Worm (Caenorhabditis elegans): Measurements from ENCODE around the gene fnta-1.

Gene fnta-1

DNA sequence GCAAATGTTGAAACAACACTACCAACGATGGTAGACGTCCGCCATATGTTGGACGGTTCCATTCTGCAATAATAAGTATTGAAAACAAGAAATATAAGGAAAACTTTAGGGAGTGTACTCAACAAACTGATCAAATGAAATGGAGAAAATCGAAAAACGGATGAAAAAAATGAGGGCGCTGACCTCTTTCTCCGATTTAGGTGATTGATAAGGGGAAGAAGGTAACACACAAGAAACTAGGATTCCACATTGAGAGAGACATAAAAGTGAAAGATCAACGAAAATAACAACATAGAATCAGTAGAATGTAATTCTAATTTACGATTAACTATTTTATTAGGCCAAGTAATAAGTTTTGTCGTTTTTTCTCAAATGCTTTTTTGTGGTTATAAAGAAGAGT is 19.0 kb upstream of the fnta-1 start, which contains the start of gene dpy-9:
dpy-9 (minus strand) TSS at position 63 of the 400 bp plus-strand sequence.
- TF ChIP-seq blmp-1 (tag; optimal IDR thresholded peaks at IDR 0.05) (peak; percentile 96), elt-3 (tag; optimal IDR thresholded peaks at IDR 0.05) (peak in 1 of 6 experiments; percentile 50), zip-4 (GFP tag; optimal IDR thresholded peaks at IDR 0.05) (no peak)

DNA sequence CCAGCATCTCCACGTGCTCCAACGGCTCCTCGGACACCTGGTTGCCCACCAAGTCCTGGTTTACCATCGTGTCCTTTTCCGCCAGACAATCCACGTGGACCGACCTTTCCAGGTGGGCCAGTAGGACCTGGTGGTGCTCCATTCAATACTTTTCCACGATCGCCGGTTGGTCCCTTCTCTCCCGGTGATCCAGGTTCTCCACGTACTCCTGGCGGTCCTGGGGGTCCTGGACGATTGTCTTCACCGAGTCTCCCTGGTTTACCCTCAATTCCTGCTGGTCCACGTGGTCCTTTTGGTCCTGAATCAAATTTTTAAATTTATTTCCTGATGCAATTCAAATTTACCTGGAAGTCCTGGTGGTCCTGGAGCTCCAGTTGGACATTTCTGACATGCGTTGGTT is 18.3 kb upstream of the fnta-1 start:
- no peak for TF ChIP-seq fkh-8 (tag; optimal IDR thresholded peaks at IDR 0.05)
- TF ChIP-seq mep-1 (tag; optimal IDR thresholded peaks at IDR 0.05), result no peak
- TF ChIP-seq ztf-11 (tag; optimal IDR thresholded peaks at IDR 0.05), result no peak
- TF ChIP-seq hlh-17 (GFP tag; optimal IDR thresholded peaks at IDR 0.05; ENCODE audit: borderline replicate concordance), result no peak
- no peak for TF ChIP-seq ama-1 (optimal IDR thresholded peaks at IDR 0.05)
- TF ChIP-seq C34B4.2 (tag; optimal IDR thresholded peaks at IDR 0.05), result no peak
- no peak for TF ChIP-seq grh-1 (GFP tag; IDR thresholded peaks at IDR 0.05)
- TF ChIP-seq sup-37 (GFP tag; optimal IDR thresholded peaks at IDR 0.05), result no peak
- no peak for TF ChIP-seq lin-39 (tag; optimal IDR thresholded peaks at IDR 0.05)
- no peak for TF ChIP-seq nhr-47 (tag; optimal IDR thresholded peaks at IDR 0.05)
- no peak for TF ChIP-seq ces-1 (GFP tag; optimal IDR thresholded peaks at IDR 0.05)

DNA sequence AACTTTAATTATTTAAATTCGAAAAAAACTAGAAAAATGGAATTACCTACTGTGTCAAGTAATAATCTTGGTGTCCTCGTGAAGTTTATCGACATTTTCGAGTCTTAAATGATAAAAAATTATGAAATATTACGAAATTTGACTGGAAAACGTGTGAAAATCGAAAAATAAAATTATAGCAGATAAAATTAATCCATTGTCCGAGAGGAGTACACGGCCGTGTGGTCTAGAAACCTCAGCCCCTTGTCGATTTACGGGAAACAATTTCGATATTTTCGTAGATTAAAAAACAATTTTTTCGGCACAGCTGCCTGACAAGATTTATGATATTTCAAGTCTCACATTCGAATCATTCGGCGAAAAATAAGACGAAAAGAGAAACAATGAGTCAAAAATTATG is 17.0 kb upstream of the fnta-1 start, which contains the start of gene R02D3.8:
R02D3.8 (minus strand) TSS at position 109 of the 400 bp plus-strand sequence.
- TF ChIP-seq alr-1 (tag; optimal IDR thresholded peaks at IDR 0.05; ENCODE audit: borderline replicate concordance) (no peak), lsy-2 (tag; optimal IDR thresholded peaks at IDR 0.05) (peak; percentile 35 to 66), lin-13 (GFP tag; optimal IDR thresholded peaks at IDR 0.05) (peak; percentile 31), jun-1 (tag; optimal IDR thresholded peaks at IDR 0.05) (no peak), mab-9 (GFP tag; IDR thresholded peaks at IDR 0.05) (no peak), xbp-1 (tag; optimal IDR thresholded peaks at IDR 0.05) (peak; percentile 42), nhr-237 (tag; optimal IDR thresholded peaks at IDR 0.05) (no peak), snu-23 (GFP tag; optimal IDR thresholded peaks at IDR 0.05) (peak; percentile 62), pax-3 (tag; optimal IDR thresholded peaks at IDR 0.05) (no peak), C16A3.4 (tag; optimal IDR thresholded peaks at IDR 0.05) (peak; percentile 35), mef-2 (tag; optimal IDR thresholded peaks at IDR 0.05) (no peak), lin-35 (GFP tag; optimal IDR thresholded peaks at IDR 0.05) (peak; percentile 50 to 59), nhr-20 (tag; optimal IDR thresholded peaks at IDR 0.05) (peak; percentile 40), egl-13 (tag; optimal IDR thresholded peaks at IDR 0.05) (peak; percentile 25), dpl-1 (GFP tag; optimal IDR thresholded peaks at IDR 0.05) (peak; percentile 48 to 67 (median 55)), efl-1 (optimal IDR thresholded peaks at IDR 0.05) (peak; percentile 45 to 65), efl-1 (GFP tag; optimal IDR thresholded peaks at IDR 0.05 in 1 of 2) (peak; percentile 64 to 95), mdl-1 (tag; optimal IDR thresholded peaks at IDR 0.05) (no peak), ceh-90 (tag; optimal IDR thresholded peaks at IDR 0.05) (peak; percentile 75), F16B12.6 (tag; optimal IDR thresholded peaks at IDR 0.05) (no peak), nhr-90 (tag; optimal IDR thresholded peaks at IDR 0.05; ENCODE audit: poor library complexity) (peak; percentile 61), dsc-1 (tag; optimal IDR thresholded peaks at IDR 0.05) (peak; percentile 48), unc-86 (tag; optimal IDR thresholded peaks at IDR 0.05) (no peak), fkh-4 (tag; optimal IDR thresholded peaks at IDR 0.05; ENCODE audit: borderline replicate concordance) (peak; percentile 11), ceh-8 (GFP tag; optimal IDR thresholded peaks at IDR 0.05) (no peak), swsn-7 (tag; optimal IDR thresholded peaks at IDR 0.05) (peak; percentile 31), lin-14 (GFP tag; optimal IDR thresholded peaks at IDR 0.05) (peak; percentile 29), nhr-71 (tag; optimal IDR thresholded peaks at IDR 0.05) (peak; percentile 70), ztf-11 (tag; optimal IDR thresholded peaks at IDR 0.05) (peak in 1 of 2 experiments; percentile 46), tlp-1 (tag; optimal IDR thresholded peaks at IDR 0.05) (no peak), nhr-85 (tag) (peak; percentile 47), tbx-2 (tag; optimal IDR thresholded peaks at IDR 0.05) (peak; percentile 21), irx-1 (tag; optimal IDR thresholded peaks at IDR 0.05) (peak; percentile 27), lin-39 (tag; optimal IDR thresholded peaks at IDR 0.05) (no peak), lin-15B (tag; optimal IDR thresholded peaks at IDR 0.05) (peak; percentile 4), lir-3 (tag; optimal IDR thresholded peaks at IDR 0.05; ENCODE audit: poor library complexity) (peak; percentile 72), nhr-12 (tag; optimal IDR thresholded peaks at IDR 0.05) (no peak), elt-3 (tag; optimal IDR thresholded peaks at IDR 0.05) (no peak), nhr-76 (tag; optimal IDR thresholded peaks at IDR 0.05) (no peak)

All from whole organism, L1 larva.